Worm (Caenorhabditis elegans): ENCODE measurements around the gene pqn-68.

Gene pqn-68

DNA sequence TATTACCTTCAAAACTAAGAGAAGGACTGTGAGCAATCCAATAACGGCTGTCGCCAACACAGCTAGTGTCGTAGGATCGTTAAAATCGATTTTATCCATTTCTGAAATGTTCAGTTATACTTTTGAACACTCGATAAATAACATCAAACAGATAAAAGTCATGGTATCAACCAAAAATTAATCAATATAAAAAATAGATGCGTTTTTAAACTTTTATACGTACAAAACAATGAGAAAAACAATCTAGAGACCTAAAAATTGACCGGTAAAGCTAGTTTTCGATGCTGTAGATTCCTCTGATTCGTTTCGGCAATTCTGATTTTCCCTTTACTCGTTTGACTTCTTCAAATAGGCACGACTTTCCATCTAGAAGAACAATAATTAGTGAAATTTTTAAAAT lies 14.7 kb downstream of the pqn-68 start, which contains the start of gene R186.3:
Gene R186.3, minus strand, starts transcription at position 101 of the 400 bp plus-strand sequence.
- no peak for TF ChIP-seq ref-2 (tag; optimal IDR thresholded peaks at IDR 0.05)

DNA sequence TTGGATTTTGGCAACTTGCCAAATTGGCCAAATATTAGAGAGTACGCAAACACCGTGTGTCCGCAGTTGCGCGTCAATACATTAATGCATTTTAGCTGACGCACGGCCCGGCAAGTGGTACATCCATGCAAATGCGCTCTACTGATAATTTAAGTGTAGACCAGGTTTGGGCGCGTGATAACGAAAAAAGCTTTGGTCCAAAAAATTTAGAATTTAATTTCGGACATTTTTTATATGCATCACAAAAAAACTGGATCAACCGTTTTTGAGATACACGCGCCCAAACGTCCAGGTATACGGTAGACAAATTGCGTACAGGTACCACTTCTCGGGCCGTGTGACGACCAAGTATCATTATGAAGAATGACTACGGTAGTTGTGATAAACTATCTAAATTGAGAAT lies 15.5 kb downstream of the pqn-68 start, which contains the start of gene R186.8:
Gene R186.8, minus strand, starts transcription at position 58 of the 403 bp plus-strand sequence.
- TF ChIP-seq nfya-1 (tag; optimal IDR thresholded peaks at IDR 0.05) (peak; percentile 10), unc-42 (tag; optimal IDR thresholded peaks at IDR 0.05) (peak; percentile 92), ref-2 (tag; optimal IDR thresholded peaks at IDR 0.05) (peak; percentile 45), ceh-18 (tag; optimal IDR thresholded peaks at IDR 0.05) (peak; percentile 24), ceh-34 (tag; optimal IDR thresholded peaks at IDR 0.05) (peak; percentile 0), elt-2 (tag; optimal IDR thresholded peaks at IDR 0.05) (peak; percentile 41), tbx-2 (tag; optimal IDR thresholded peaks at IDR 0.05) (peak; percentile 13), ceh-31 (tag; optimal IDR thresholded peaks at IDR 0.05) (peak; percentile 19)

DNA sequence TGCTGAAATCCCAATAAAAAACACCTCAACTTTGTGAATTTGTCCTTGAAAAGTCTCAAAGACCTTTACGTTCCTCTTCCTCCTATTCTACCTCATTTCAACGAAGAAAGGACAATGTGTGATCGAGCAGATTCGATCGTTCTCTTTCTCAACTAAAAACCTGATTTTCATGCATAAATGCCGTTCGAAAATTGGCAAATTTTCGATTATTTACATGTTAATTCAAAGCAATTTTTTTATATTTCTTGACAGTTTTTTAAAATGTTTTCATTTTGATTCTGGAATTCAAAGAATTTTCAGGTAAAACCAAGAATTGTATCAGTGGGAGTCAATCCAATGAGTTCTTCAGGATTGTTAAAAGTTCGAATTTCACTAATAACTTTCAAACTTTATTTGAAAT lies 16.1 kb downstream of the pqn-68 start, which contains the start of gene lin-46:
Gene lin-46, plus strand, starts transcription at position 301 of the 400 bp plus-strand sequence.
- TF ChIP-seq F13H6.1 (tag; optimal IDR thresholded peaks at IDR 0.05): no peak
- no peak for TF ChIP-seq hlh-6 (tag; optimal IDR thresholded peaks at IDR 0.05)
- no peak for TF ChIP-seq tbx-2 (tag; optimal IDR thresholded peaks at IDR 0.05)
- TF ChIP-seq unc-42 (tag; optimal IDR thresholded peaks at IDR 0.05): no peak
- no peak for TF ChIP-seq dve-1 (tag; optimal IDR thresholded peaks at IDR 0.05)
- no peak for TF ChIP-seq pros-1 (tag; optimal IDR thresholded peaks at IDR 0.05)
- no peak for TF ChIP-seq gmeb-2 (tag; optimal IDR thresholded peaks at IDR 0.05)
- no peak for TF ChIP-seq ceh-2 (tag; optimal IDR thresholded peaks at IDR 0.05)
- TF ChIP-seq fkh-10 (GFP tag; optimal IDR thresholded peaks at IDR 0.05): no peak
- TF ChIP-seq K02D7.2 (tag; optimal IDR thresholded peaks at IDR 0.05): no peak
- TF ChIP-seq madf-2 (tag; optimal IDR thresholded peaks at IDR 0.05): no peak
- TF ChIP-seq unc-3 (GFP tag; conservative IDR thresholded peaks at IDR 0.05): no peak
- TF ChIP-seq unc-3 (tag; optimal IDR thresholded peaks at IDR 0.05): no peak
- TF ChIP-seq unc-86 (tag; optimal IDR thresholded peaks at IDR 0.05): no peak
- TF ChIP-seq ets-4 (tag; optimal IDR thresholded peaks at IDR 0.05): no peak
- no peak for TF ChIP-seq nfya-1 (tag; optimal IDR thresholded peaks at IDR 0.05)
- no peak for TF ChIP-seq sox-4 (tag; optimal IDR thresholded peaks at IDR 0.05)
- no peak for TF ChIP-seq T23F11.4 (GFP tag; optimal IDR thresholded peaks at IDR 0.05)

DNA sequence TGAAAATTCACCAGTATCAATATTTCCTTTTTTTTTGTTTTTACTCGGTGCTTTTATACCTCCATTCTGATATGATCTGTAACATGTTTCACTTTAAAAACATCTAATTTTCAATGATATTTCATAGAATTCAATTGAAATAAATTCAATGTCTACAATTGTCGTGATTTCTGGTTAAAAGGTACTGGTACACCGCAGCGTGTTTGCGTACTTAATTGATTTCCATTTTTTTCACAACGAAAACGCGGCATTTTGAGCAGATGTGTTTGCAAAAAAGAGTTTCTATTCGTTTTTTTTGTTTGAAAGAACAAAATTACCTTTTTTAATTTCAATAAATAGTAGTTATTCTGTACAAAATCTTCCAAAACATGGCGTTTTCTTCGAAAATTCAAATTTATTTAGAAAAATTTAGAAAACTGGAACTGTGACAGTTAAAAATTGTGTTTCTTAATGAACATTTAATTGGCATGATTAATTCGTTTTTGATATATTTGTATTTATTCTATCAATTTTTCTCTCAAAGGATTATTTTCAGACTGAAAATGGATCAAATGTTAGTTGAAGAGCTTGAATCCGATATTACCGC lies 18.2 kb downstream of the pqn-68 start, which contains the start of gene pnn-1:
Gene pnn-1, plus strand, starts transcription at position 536 of the 586 bp plus-strand sequence.
- TF ChIP-seq syd-9 (tag; optimal IDR thresholded peaks at IDR 0.05) (no peak), sdc-2 (tag; optimal IDR thresholded peaks at IDR 0.05) (no peak), sox-4 (tag; optimal IDR thresholded peaks at IDR 0.05) (no peak), lim-6 (tag; optimal IDR thresholded peaks at IDR 0.05) (no peak), ceh-48 (tag; optimal IDR thresholded peaks at IDR 0.05) (peak; percentile 68), ahr-1 (tag; optimal IDR thresholded peaks at IDR 0.05) (no peak), unc-42 (tag; optimal IDR thresholded peaks at IDR 0.05) (peak; percentile 29), Y22D7AL.16 (tag; optimal IDR thresholded peaks at IDR 0.05) (no peak), dve-1 (tag; optimal IDR thresholded peaks at IDR 0.05) (no peak), ets-4 (tag; optimal IDR thresholded peaks at IDR 0.05) (no peak)

DNA sequence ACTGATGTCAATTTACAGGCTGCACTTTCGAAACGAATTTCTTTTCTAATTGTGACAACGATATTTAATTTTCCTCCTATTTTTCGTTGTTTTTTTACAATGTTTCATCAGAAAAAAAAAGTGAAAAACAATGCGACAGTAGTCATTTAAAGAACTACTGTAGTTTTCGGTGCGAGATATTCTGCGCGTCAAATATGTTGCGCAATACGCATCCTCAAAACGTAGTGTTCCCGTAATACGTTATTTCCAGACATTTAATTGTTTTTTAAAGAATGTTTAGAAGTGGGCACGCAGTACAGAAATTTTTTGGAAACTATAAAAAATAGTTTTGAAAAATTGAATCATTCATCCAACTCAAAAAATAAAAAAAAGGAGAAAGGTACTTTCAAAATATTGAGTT lies 21.6 kb downstream of the pqn-68 start:
- TF ChIP-seq ceh-2 (tag; optimal IDR thresholded peaks at IDR 0.05) (no peak), hlh-8 (tag; optimal IDR thresholded peaks at IDR 0.05) (no peak), T23F11.4 (GFP tag; optimal IDR thresholded peaks at IDR 0.05) (no peak), hlh-13 (GFP tag; optimal IDR thresholded peaks at IDR 0.05) (no peak), hlh-6 (tag; optimal IDR thresholded peaks at IDR 0.05) (no peak), C08G9.2 (tag; optimal IDR thresholded peaks at IDR 0.05) (no peak), elt-4 (tag; optimal IDR thresholded peaks at IDR 0.05) (no peak), hlh-30 (tag; optimal IDR thresholded peaks at IDR 0.05; ENCODE audit: insufficient read depth) (no peak), dmd-4 (tag; optimal IDR thresholded peaks at IDR 0.05; ENCODE audit: borderline replicate concordance) (no peak), lim-6 (tag; optimal IDR thresholded peaks at IDR 0.05) (no peak), syd-9 (tag; optimal IDR thresholded peaks at IDR 0.05) (no peak), ceh-48 (tag; optimal IDR thresholded peaks at IDR 0.05) (no peak)

Measured in whole organism, late embryonic.